Worm (Caenorhabditis elegans) whole organism, young adult: ENCODE data around the gene pcf-11.
A peak's percentile ranks its signal among the peaks of the same experiment; 100 is the strongest.

Experiments used
- B0261.1 ChIP-seq: sonication (generic microtip); optimal IDR thresholded peaks from 2 replicates; lab custom pipeline; 2016; ENCODE audit warnings: mild to moderate bottlenecking, missing genetic modification characterization, moderate library complexity, missing compliant biosample characterization
- B0336.3 ChIP-seq: fragments of 200-800 bp; sonication (Bioruptor generic); IDR thresholded peaks from 2 replicates; pipeline ENCODE4 v1.3.6; 2022; ENCODE audit warnings: missing genetic modification characterization, missing compliant biosample characterization
- F33H1.4 ChIP-seq: fragments of 200-800 bp; sonication (Bioruptor generic); IDR thresholded peaks from 2 replicates; pipeline ENCODE4 v1.3.6; 2022; ENCODE audit warnings: missing genetic modification reagents, missing genetic modification characterization, missing compliant biosample characterization
- F57A8.1 ChIP-seq: fragments of 200-800 bp; sonication (Bioruptor generic); optimal IDR thresholded peaks from 2 replicates; lab custom pipeline; 2018; ENCODE audit warnings: mild to moderate bottlenecking, missing genetic modification characterization, moderate library complexity, missing compliant biosample characterization
- K11D2.4 ChIP-seq: fragments of 200-800 bp; sonication (Bioruptor generic); IDR thresholded peaks from 2 replicates; pipeline ENCODE4 v1.3.6; 2022; ENCODE audit warnings: missing genetic modification reagents, missing genetic modification characterization, missing compliant biosample characterization
- T07F8.4 ChIP-seq: sonication (generic microtip); optimal IDR thresholded peaks from 2 replicates; lab custom pipeline; 2016; ENCODE audit warnings: mild to moderate bottlenecking, missing genetic modification characterization, moderate library complexity, missing compliant biosample characterization
- Y53F4B.3 ChIP-seq: fragments of 200-800 bp; sonication (Bioruptor generic); IDR thresholded peaks from 2 replicates; pipeline ENCODE4 v1.3.6; 2022; ENCODE audit warnings: missing genetic modification reagents, missing genetic modification characterization, missing compliant biosample characterization
- ama-1 ChIP-seq, 3 experiments: fragments of 150-350 bp in 1 of 3; sonication (generic microtip) in 2 of 3; optimal IDR thresholded peaks; 2 replicates each; lab custom pipeline; 2014 to 2018; ENCODE audit warnings: missing biosample characterization in 2 of 3, missing genetic modification characterization in 2 of 3, missing genetic modification reagents in 2 of 3
- aptf-2 ChIP-seq: fragments of 200-800 bp; sonication (Bioruptor generic); conservative IDR thresholded peaks from 2 replicates; pipeline ENCODE4 v1.3.6; 2022; ENCODE audit warnings: missing genetic modification reagents, missing genetic modification characterization, missing compliant biosample characterization
- attf-3 ChIP-seq: fragments of 200-800 bp; sonication (Bioruptor generic); conservative IDR thresholded peaks from 2 replicates; pipeline ENCODE4 v1.3.6; 2022; ENCODE audit warnings: missing genetic modification reagents, missing genetic modification characterization, missing compliant biosample characterization
- attf-5 ChIP-seq: fragments of 200-800 bp; sonication (Bioruptor generic); optimal IDR thresholded peaks from 2 replicates; lab custom pipeline; 2018; ENCODE audit warnings: mild to moderate bottlenecking, missing genetic modification characterization, missing compliant biosample characterization
- cebp-1 ChIP-seq, 2 experiments: fragments of 200-800 bp in 1 of 2; sonication (Bioruptor generic) in 1 of 2; sonication (generic microtip) in 1 of 2; IDR thresholded peaks in 1 of 2; optimal IDR thresholded peaks in 1 of 2; 2 replicates each; pipeline versions ENCODE4 v1.3.6 to Lab custom; 2017 to 2022; ENCODE audit warnings: missing compliant biosample characterization in 2 of 2, missing genetic modification characterization in 2 of 2, mild to moderate bottlenecking in 1 of 2, missing genetic modification reagents in 1 of 2, moderate library complexity in 1 of 2
- ceh-27 ChIP-seq: fragments of 200-800 bp; sonication (Bioruptor generic); optimal IDR thresholded peaks from 2 replicates; lab custom pipeline; 2018; ENCODE audit warnings: mild to moderate bottlenecking, missing genetic modification characterization, moderate library complexity, missing compliant biosample characterization
- ceh-40 ChIP-seq: fragments of 200-800 bp; sonication (Bioruptor generic); IDR thresholded peaks from 2 replicates; pipeline ENCODE4 v1.3.6; 2022; ENCODE audit warnings: missing genetic modification characterization, missing compliant biosample characterization
- dox-1 ChIP-seq: fragments of 200-800 bp; sonication (Bioruptor generic); IDR thresholded peaks from 2 replicates; pipeline ENCODE4 v1.3.6; 2022; ENCODE audit warnings: missing genetic modification reagents, missing genetic modification characterization, missing compliant biosample characterization
- dpl-1 ChIP-seq: fragments of 150-350 bp; optimal IDR thresholded peaks from 2 replicates; lab custom pipeline; 2014; ENCODE audit warnings: missing biosample characterization, missing genetic modification reagents, missing genetic modification characterization
- efl-1 ChIP-seq: fragments of 150-350 bp; optimal IDR thresholded peaks from 2 replicates; lab custom pipeline; 2014; ENCODE audit warnings: missing biosample characterization, missing genetic modification reagents, missing genetic modification characterization
- egl-44 ChIP-seq: fragments of 200-800 bp; sonication (Bioruptor generic); IDR thresholded peaks from 2 replicates; pipeline ENCODE4 v1.3.6; 2022; ENCODE audit warnings: missing genetic modification reagents, missing genetic modification characterization, missing compliant biosample characterization
- ekl-4 ChIP-seq: fragments of 200-800 bp; sonication (Bioruptor generic); IDR thresholded peaks from 2 replicates; pipeline ENCODE4 v1.3.6; 2022; ENCODE audit warnings: missing genetic modification reagents, missing genetic modification characterization, missing compliant biosample characterization
- ets-4 ChIP-seq: fragments of 200-800 bp; sonication (Bioruptor generic); optimal IDR thresholded peaks from 2 replicates; lab custom pipeline; 2018; ENCODE audit warnings: mild to moderate bottlenecking, missing genetic modification characterization, missing compliant biosample characterization
- lin-35 ChIP-seq, 3 experiments: fragments of 150-350 bp in 2 of 3; sonication (generic microtip) in 1 of 3; optimal IDR thresholded peaks; 2 replicates each; lab custom pipeline; 2014 to 2018; ENCODE audit warnings: missing biosample characterization in 3 of 3, missing genetic modification characterization in 3 of 3, missing genetic modification reagents in 3 of 3
- lin-54 ChIP-seq: fragments of 200-800 bp; sonication (Bioruptor generic); optimal IDR thresholded peaks from 2 replicates; lab custom pipeline; 2018; ENCODE audit warnings: mild to moderate bottlenecking, missing genetic modification characterization, missing compliant biosample characterization
- lir-1 ChIP-seq: fragments of 200-800 bp; sonication (Bioruptor generic); conservative IDR thresholded peaks from 2 replicates; pipeline ENCODE4 v1.3.6; 2022; ENCODE audit warnings: missing genetic modification reagents, missing genetic modification characterization, missing compliant biosample characterization
- lsl-1 ChIP-seq: fragments of 200-800 bp; sonication (Bioruptor generic); optimal IDR thresholded peaks from 2 replicates; lab custom pipeline; 2018; ENCODE audit warnings: mild to moderate bottlenecking, missing genetic modification characterization, moderate library complexity, missing compliant biosample characterization
- madf-6 ChIP-seq: fragments of 200-800 bp; sonication (Bioruptor generic); IDR thresholded peaks from 2 replicates; pipeline ENCODE4 v1.3.6; 2022; ENCODE audit warnings: missing genetic modification reagents, missing genetic modification characterization, missing compliant biosample characterization
- madf-8 ChIP-seq: fragments of 200-800 bp; sonication (Bioruptor generic); conservative IDR thresholded peaks from 2 replicates; pipeline ENCODE4 v1.3.6; 2022; ENCODE audit warnings: missing genetic modification reagents, missing genetic modification characterization, missing compliant biosample characterization
- mxl-1 ChIP-seq: sonication (generic microtip); optimal IDR thresholded peaks from 2 replicates; lab custom pipeline; 2016; ENCODE audit warnings: missing genetic modification characterization, missing compliant biosample characterization
- nfya-1 ChIP-seq: sonication (generic microtip); optimal IDR thresholded peaks from 2 replicates; lab custom pipeline; 2017; ENCODE audit warnings: antibody characterized with exemption, missing compliant biosample characterization, missing genetic modification characterization, borderline replicate concordance; ENCODE audit not compliant: insufficient read depth
- nhr-90 ChIP-seq: sonication (generic microtip); optimal IDR thresholded peaks from 2 replicates; lab custom pipeline; 2016; ENCODE audit warnings: missing genotype, mild to moderate bottlenecking, missing genetic modification characterization, missing compliant biosample characterization
- pbrm-1 ChIP-seq: fragments of 200-800 bp; sonication (Bioruptor generic); IDR thresholded peaks from 2 replicates; pipeline ENCODE4 v1.3.6; 2022; ENCODE audit warnings: missing genetic modification reagents, missing genetic modification characterization, missing compliant biosample characterization
- rcor-1 ChIP-seq: fragments of 200-800 bp; sonication (Bioruptor generic); IDR thresholded peaks from 2 replicates; pipeline ENCODE4 v1.3.6; 2022; ENCODE audit warnings: missing genetic modification reagents, missing genetic modification characterization, missing compliant biosample characterization
- sdz-38 ChIP-seq: sonication (generic microtip); optimal IDR thresholded peaks from 2 replicates; lab custom pipeline; 2016; ENCODE audit warnings: missing genotype, missing genetic modification characterization, missing compliant biosample characterization
- snpc-1.1 ChIP-seq: sonication (generic microtip); optimal IDR thresholded peaks from 2 replicates; lab custom pipeline; 2017; ENCODE audit warnings: missing genetic modification characterization, mild to moderate bottlenecking, missing compliant biosample characterization, antibody characterized with exemption, moderate library complexity, missing genotype, missing genetic modification reagents; ENCODE audit not compliant: insufficient read depth
- snpc-3.4 ChIP-seq: sonication (generic microtip); optimal IDR thresholded peaks from 2 replicates; lab custom pipeline; 2017; ENCODE audit warnings: missing genetic modification characterization, mild to moderate bottlenecking, missing compliant biosample characterization, antibody characterized with exemption, moderate library complexity, missing genotype, missing genetic modification reagents
- snpc-4 ChIP-seq, 5 experiments: fragments of 150-350 bp in 1 of 5; sonication (generic microtip) in 4 of 5; optimal IDR thresholded peaks; 2 replicates each; lab custom pipeline; 2014 to 2018; ENCODE audit warnings: missing genetic modification characterization in 5 of 5, missing biosample characterization in 3 of 5, antibody characterized with exemption in 2 of 5, mild to moderate bottlenecking in 2 of 5, missing compliant biosample characterization in 2 of 5, missing genotype in 2 of 5, moderate library complexity in 2 of 5, missing genetic modification reagents in 1 of 5
- somi-1 ChIP-seq: fragments of 200-800 bp; sonication (Bioruptor generic); optimal IDR thresholded peaks from 2 replicates; lab custom pipeline; 2018; ENCODE audit warnings: mild to moderate bottlenecking, missing genetic modification characterization, missing compliant biosample characterization
- unc-130 ChIP-seq: sonication (generic microtip); optimal IDR thresholded peaks from 2 replicates; lab custom pipeline; 2016; ENCODE audit warnings: missing genetic modification reagents, missing genetic modification characterization, missing compliant biosample characterization
- xnd-1 ChIP-seq: sonication (generic microtip); optimal IDR thresholded peaks from 2 replicates; lab custom pipeline; 2016; ENCODE audit warnings: missing genotype, missing genetic modification reagents, missing genetic modification characterization, missing compliant biosample characterization
- ztf-18 ChIP-seq: sonication (generic microtip); optimal IDR thresholded peaks from 2 replicates; lab custom pipeline; 2016; ENCODE audit warnings: missing genotype, mild to moderate bottlenecking, missing genetic modification characterization, missing compliant biosample characterization
- ztf-22 ChIP-seq: fragments of 200-800 bp; sonication (Bioruptor generic); optimal IDR thresholded peaks from 2 replicates; lab custom pipeline; 2018; ENCODE audit warnings: mild to moderate bottlenecking, missing genetic modification characterization, moderate library complexity, missing compliant biosample characterization
- ztf-6 ChIP-seq: fragments of 200-800 bp; sonication (Bioruptor generic); IDR thresholded peaks from 2 replicates; pipeline ENCODE4 v1.3.6; 2022; ENCODE audit warnings: missing genetic modification reagents, missing genetic modification characterization, missing compliant biosample characterization

The pcf-11 gene

DNA sequence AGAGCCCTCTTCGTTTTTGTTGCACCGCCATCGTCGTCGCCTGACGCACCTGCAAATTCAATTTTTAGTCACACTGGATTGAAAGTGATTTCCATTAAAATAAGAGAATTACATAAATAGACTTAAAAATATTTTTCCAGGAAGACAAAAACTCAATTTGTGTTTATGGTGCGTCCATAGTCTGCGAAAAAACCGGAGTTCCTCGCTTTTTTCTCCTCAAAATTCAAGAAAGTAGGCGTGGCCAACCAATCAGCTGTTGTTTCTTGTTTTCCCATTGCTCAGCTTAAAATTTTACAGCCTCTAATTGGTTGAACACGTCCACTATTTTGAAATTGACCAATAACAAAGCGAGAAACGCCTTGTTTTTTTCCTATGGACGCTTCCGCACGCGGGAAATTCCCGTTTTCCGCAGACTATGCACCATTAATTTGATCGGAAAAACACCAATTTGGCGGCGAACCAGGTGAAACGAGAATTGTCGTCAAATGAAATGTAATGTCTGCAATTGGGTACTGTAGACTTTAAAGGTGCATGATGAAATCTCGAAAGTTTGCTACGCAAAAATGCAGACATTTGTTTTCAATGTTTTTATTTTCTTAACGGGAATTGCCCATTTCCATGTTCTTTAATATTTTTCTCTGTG lies 40.1 kb upstream of the pcf-11 start, which contains the start of gene C27F2.7 (continued):
- TF ChIP-seq sdz-38 (tag; lab: Kevin White, UChicago) (no peak), Y53F4B.3 (no peak), ztf-22 (no peak), attf-3 (GFP tag; lab: Robert Waterston, UW) (no peak), lin-54 (GFP tag; lab: Kevin White, UChicago) (peak; percentile 75), attf-5 (no peak), ceh-40 (GFP tag; lab: Robert Waterston, UW) (no peak)

DNA sequence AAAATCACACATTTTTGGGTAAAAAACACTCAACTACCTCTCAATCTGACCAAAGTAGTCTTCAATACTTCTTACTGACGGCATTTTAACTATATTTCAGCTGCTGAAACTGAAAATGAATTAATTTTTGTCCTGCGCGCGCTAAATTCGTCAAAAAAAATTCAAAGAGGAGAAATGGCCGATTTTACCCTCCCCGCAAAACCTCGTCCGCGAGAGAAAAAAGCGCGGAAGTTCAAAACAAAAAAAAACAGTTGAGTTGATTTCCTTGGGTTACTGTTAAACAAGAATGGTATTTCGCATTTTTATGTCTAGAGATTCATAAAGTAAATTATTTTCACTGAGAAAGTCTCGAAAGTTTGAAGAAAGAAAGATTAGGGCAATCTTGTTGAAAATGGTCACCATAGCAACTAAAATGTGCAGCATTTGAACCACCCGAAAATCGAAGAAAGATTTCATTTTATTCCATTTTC lies 37.9 kb upstream of the pcf-11 start, which contains the start of the genes C27F2.10 and wdr-60:
Gene C27F2.10 (minus strand): TSS at position 109 of the 470 bp plus-strand sequence.
Gene wdr-60 (plus strand): TSS at position 420 of the 470 bp plus-strand sequence.
- no peak for TF ChIP-seq snpc-4 (GFP tag; optimal IDR thresholded peaks at IDR 0.05; lab: Kevin White, UChicago)
- TF ChIP-seq snpc-4 (tag; optimal IDR thresholded peaks at IDR 0.05; lab: Kevin White, UChicago) = no peak
- TF ChIP-seq F33H1.4 (GFP tag; lab: Robert Waterston, UW) = peak; percentile 37; the same call in 1 of the 2 replicates
- no peak for TF ChIP-seq F57A8.1 (GFP tag; lab: Kevin White, UChicago)
- no peak for TF ChIP-seq B0261.1 (tag; lab: Kevin White, UChicago)
- TF ChIP-seq ets-4 (GFP tag; lab: Kevin White, UChicago) = no peak
- TF ChIP-seq cebp-1 (GFP tag; IDR thresholded peaks at IDR 0.05; lab: Robert Waterston, UW) = no peak
- TF ChIP-seq cebp-1 (tag; optimal IDR thresholded peaks at IDR 0.05; lab: Kevin White, UChicago) = no peak
- TF ChIP-seq ztf-18 (tag; lab: Kevin White, UChicago) = no peak
- TF ChIP-seq snpc-3.4 (tag; lab: Kevin White, UChicago) = no peak
- peak; percentile 78 for TF ChIP-seq lin-54 (GFP tag; lab: Kevin White, UChicago)
- no peak for TF ChIP-seq B0336.3 (GFP tag; lab: Robert Waterston, UW)
- no peak for TF ChIP-seq aptf-2 (GFP tag; lab: Robert Waterston, UW)
- no peak for TF ChIP-seq lir-1 (GFP tag; lab: Robert Waterston, UW)
- TF ChIP-seq dox-1 (GFP tag; lab: Robert Waterston, UW) = 0 out of 2 replicates have a peak, but pooled peaks have one; percentile 21
- no peak for TF ChIP-seq egl-44 (GFP tag; lab: Robert Waterston, UW)
- no peak for TF ChIP-seq ama-1 (optimal IDR thresholded peaks at IDR 0.05; lab: Kevin White, UChicago)
- no peak for TF ChIP-seq ama-1 (GFP tag; optimal IDR thresholded peaks at IDR 0.05; lab: Kevin White, UChicago)
- TF ChIP-seq madf-6 = peak; percentile 63
- no peak for TF ChIP-seq xnd-1
- TF ChIP-seq somi-1 (GFP tag; lab: Kevin White, UChicago) = no peak
- TF ChIP-seq T07F8.4 (tag; lab: Kevin White, UChicago) = no peak
- TF ChIP-seq rcor-1 = no peak
- TF ChIP-seq mxl-1 (tag; lab: Kevin White, UChicago) = no peak
- peak; percentile 58 for TF ChIP-seq dpl-1
- no peak for TF ChIP-seq lin-35 (GFP tag; optimal IDR thresholded peaks at IDR 0.05; lab: Kevin White, UChicago)
- TF ChIP-seq nfya-1 (tag; lab: Kevin White, UChicago) = no peak
- no peak for TF ChIP-seq K11D2.4 (GFP tag; lab: Robert Waterston, UW)
- TF ChIP-seq nhr-90 (tag; lab: Kevin White, UChicago) = no peak
- no peak for TF ChIP-seq pbrm-1 (GFP tag; lab: Robert Waterston, UW)
- TF ChIP-seq madf-8 = 0 out of 2 replicates have a peak, but pooled peaks have one; percentile 5
- TF ChIP-seq ztf-6 (GFP tag; lab: Robert Waterston, UW) = no peak
- TF ChIP-seq snpc-1.1 (tag; lab: Kevin White, UChicago) = no peak
- TF ChIP-seq efl-1 (GFP tag; lab: Kevin White, UChicago) = peak; percentile 63
- TF ChIP-seq lsl-1 (GFP tag; lab: Kevin White, UChicago) = peak; percentile 17
- no peak for TF ChIP-seq ceh-27
- no peak for TF ChIP-seq unc-130 (GFP tag; lab: Kevin White, UChicago)
- TF ChIP-seq ekl-4 (GFP tag; lab: Robert Waterston, UW) = no peak
